Fruit fly (Drosophila melanogaster) whole organism: Measurements from ENCODE around the gene CG9701.

Experiments used
- CG8478 ChIP-seq: fragments of >200 bp; optimal IDR thresholded peaks from 2 replicates; lab custom pipeline; 2018; ENCODE audit warnings: inconsistent platforms
- Dll ChIP-seq: fragments of >200 bp; optimal IDR thresholded peaks from 2 replicates; lab custom pipeline; 2017
- EcR ChIP-seq, 2 experiments: fragments of >200 bp; optimal IDR thresholded peaks; 2 replicates each; lab custom pipeline; 2017; ENCODE audit warnings: missing biosample characterization in 2 of 2, missing genetic modification characterization in 2 of 2, missing genetic modification reagents in 2 of 2
- pan ChIP-seq: fragments of >200 bp; optimal IDR thresholded peaks from 2 replicates; lab custom pipeline; 2017
- psq ChIP-seq: fragments of >200 bp; optimal IDR thresholded peaks from 2 replicates; lab custom pipeline; 2017
- usp ChIP-seq: fragments of >200 bp; optimal IDR thresholded peaks from 2 replicates; lab custom pipeline; 2017; ENCODE audit warnings: missing biosample characterization, missing genetic modification characterization, mixed read lengths

Gene CG9701

DNA sequence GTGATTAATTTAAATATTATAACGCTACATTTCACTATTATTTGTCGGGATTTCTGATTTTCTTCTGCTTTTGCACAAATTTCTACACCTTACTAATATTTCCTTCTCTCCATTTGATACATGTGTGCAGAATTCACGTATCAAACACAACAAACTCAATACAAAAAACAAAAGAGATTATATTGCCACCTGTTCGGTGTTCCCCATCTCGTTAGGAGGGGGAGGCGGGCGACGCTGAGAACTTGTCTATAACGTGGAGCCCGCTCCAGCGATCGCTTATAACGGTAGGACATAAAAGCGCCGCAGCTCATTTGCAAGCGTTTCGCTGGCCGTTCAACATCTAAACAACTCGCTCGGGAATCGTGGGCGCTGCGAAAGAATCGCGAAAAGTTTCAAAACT lies at the start of gene CG9701:
TSS of gene CG9701 (plus strand) at position 301 of the 400 bp plus-strand sequence.
- TF ChIP-seq CG8478 (lab: Kevin White, UChicago) = no peak
- TF ChIP-seq pan (lab: Kevin White, UChicago) = no peak
- no peak for TF ChIP-seq usp
- no peak for TF ChIP-seq Dll (lab: Kevin White, UChicago)
- no peak for TF ChIP-seq psq (lab: Kevin White, UChicago)
- TF ChIP-seq EcR (GFP tag; optimal IDR thresholded peaks at IDR 0.05; lab: Kevin White, UChicago) = no peak

DNA sequence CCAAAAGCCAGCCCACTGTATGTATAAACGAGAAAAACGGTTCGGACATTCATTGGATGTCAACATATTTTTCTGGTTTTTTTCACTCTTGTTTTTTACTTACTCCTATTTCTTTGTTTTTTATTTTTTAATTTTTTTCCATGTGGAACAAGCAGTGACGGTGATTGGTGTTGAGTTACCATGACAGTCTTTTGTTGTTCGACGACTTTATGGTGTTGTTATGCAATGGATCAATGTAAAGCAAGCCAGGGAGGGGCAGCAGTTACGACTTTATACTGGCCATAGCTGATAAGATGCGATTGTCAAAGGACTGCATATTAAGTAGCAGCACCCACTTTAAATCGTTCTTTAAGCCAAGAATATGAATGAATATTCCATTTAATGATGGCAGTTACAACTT lies 43.9 kb upstream of the CG9701 start:
- TF ChIP-seq psq (lab: Kevin White, UChicago) (no peak), EcR (GFP tag; optimal IDR thresholded peaks at IDR 0.05; lab: Kevin White, UChicago) (no peak), usp (no peak), pan (lab: Kevin White, UChicago) (no peak), CG8478 (lab: Kevin White, UChicago) (no peak), Dll (lab: Kevin White, UChicago) (no peak)

DNA sequence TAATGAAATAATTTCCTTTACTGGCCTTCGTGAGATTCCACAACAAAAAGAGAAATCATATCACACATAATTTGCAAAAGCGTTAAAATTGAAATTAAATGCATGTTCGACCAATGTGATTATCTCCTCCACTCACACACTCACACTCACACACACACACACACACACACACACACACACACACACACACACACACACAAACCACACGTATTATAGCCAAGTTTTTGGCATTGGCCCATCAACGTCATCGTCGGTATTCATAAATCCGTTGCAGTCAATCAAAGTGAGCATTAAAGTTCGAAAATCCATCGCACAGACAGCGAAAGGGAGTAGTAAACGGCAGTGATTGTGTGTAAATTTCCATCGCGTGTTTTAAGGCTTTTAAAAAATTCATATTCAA lies 43.3 kb upstream of the CG9701 start:
- no peak for TF ChIP-seq pan (lab: Kevin White, UChicago)
- no peak for TF ChIP-seq psq (lab: Kevin White, UChicago)
- TF ChIP-seq usp = no peak
- no peak for TF ChIP-seq CG8478 (lab: Kevin White, UChicago)
- no peak for TF ChIP-seq Dll (lab: Kevin White, UChicago)
- TF ChIP-seq EcR (GFP tag; optimal IDR thresholded peaks at IDR 0.05; lab: Kevin White, UChicago) = no peak

DNA sequence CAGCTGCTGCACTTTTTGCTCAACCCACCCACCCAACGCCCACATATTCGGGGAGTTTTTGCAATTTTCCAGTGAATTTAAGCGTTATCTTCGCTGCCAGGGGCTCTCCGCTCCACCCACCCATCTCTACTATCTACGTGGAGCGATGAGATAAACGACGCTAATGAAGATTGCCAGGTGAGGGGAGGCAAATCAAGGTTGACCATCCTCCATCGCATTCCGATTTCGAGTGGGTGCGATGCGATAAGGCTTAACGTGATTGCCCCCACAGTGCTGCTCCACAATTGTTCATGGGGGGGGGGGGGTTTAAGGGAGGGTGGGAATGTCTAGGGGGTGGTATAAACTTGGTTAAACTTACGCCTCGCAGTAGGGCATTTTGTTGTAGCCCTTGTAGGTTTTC lies 39.5 kb upstream of the CG9701 start:
- TF ChIP-seq psq (lab: Kevin White, UChicago) (no peak), pan (lab: Kevin White, UChicago) (no peak), EcR (GFP tag; optimal IDR thresholded peaks at IDR 0.05; lab: Kevin White, UChicago) (no peak), usp (no peak), CG8478 (lab: Kevin White, UChicago) (no peak)

DNA sequence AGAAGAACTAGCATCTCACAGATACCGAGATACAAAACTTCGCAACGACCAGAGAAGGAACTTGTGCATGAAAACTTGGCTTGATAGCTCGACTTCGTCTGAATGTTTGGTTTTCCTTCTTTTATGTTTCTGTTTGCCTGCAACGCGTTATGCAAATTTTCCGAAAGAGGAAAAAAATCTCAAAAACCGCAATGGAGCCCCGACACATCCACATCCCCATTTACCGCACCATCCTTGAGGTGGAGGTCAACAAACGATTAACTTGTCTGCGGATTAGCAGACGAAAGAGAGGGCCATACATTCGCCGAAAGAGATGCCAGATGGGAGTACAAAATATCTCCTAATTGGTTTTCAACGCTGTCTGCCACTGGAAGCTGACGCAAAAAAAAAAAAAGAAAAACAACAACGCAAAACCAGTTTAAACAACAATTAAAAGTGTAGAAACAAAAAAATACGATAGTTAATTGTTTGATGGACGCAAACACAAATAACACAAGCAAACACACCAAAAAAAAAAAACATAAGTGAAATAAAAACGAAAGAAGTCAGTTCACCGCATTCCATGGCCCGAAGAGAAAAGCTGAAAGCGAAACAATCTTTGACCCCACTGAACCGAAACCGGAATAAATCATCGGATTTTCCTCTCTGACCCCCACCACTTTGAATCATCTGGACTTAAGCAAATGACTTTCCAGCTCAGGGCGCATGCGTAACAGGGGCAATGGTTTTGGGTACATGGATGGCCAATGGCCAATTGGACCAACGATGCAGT lies 38.1 kb upstream of the CG9701 start:
- TF ChIP-seq EcR (GFP tag; optimal IDR thresholded peaks at IDR 0.05; lab: Kevin White, UChicago) (peak in 1 of 2 experiments; percentile 72), Dll (lab: Kevin White, UChicago) (no peak), psq (lab: Kevin White, UChicago) (no peak), pan (lab: Kevin White, UChicago) (no peak), CG8478 (lab: Kevin White, UChicago) (no peak), usp (no peak)

DNA sequence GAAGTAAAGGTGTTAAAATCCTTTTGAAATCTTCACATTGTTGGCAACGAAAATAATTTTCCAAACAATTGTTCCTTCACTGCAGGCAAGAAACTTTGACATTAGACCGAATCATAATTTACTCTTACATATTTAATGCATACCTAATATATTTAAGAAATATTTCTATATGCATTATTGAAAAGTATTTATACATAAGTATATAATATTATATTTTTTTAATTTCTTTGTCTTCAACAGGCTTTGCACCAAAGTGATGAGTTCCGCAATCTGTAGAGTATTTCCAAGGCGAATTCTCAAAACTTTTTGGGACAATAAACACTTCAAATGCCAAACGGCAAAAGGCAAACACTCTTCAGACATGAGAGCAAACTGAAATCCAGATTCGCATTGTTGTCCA lies 36.3 kb upstream of the CG9701 start:
- TF ChIP-seq EcR (GFP tag; optimal IDR thresholded peaks at IDR 0.05; lab: Kevin White, UChicago) = no peak

DNA sequence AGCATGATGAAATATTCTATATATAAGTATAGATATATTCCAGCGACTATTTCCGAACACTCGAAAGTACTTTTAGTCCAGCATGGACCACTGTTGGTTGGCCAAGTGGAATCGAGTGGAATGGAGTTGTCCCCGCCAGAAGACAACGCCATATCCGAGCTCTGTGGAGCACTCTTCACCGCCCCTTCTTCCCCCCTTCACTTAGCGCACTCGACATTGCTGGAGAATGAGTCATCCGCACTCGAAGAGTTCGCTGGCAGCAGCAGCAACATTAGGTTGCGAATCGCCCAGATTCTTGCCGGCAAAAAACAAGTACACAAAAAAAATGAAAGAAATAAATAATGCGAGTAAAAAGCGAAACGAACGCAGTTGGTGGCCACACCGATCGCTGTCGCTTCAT lies 35.3 kb upstream of the CG9701 start:
- TF ChIP-seq usp (no peak), EcR (GFP tag; optimal IDR thresholded peaks at IDR 0.05; lab: Kevin White, UChicago) (no peak), Dll (lab: Kevin White, UChicago) (no peak), CG8478 (lab: Kevin White, UChicago) (no peak), pan (lab: Kevin White, UChicago) (no peak), psq (lab: Kevin White, UChicago) (no peak)

DNA sequence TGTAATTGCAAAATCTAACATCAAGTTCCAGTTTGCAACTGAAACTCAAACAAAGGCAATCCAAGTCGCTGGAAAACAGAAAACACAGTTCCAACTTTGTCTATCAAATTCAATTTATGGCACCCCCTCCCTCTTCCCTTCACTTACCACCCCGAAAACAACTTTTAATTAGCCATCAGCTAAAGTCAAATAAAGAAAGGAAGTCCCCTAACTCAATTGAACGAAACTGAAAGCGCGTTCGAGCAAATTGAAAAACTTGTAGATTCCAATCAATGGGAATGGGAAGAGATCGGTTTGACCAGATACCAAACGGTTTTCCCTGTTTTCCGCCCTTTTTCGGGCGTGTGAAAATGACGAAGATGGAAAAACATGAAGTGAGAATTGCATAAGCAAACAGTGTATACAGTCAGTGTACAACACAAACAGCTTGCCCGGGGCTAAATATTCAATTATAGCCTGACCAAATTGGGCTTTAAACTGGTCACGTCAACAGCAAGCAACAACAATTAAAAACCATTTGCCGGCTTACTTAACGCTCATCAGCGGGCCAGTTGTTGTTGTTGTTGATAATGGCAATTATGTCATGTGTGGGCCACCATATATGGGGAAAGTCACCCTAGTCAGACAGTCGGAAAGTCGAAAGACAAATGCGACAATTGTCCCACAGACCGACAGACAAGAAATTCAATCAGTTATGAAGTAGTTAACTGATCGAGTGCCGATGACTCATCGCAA lies 33.9 kb upstream of the CG9701 start:
- TF ChIP-seq EcR (GFP tag; optimal IDR thresholded peaks at IDR 0.05; lab: Kevin White, UChicago) (no peak), usp (no peak), psq (lab: Kevin White, UChicago) (no peak), pan (lab: Kevin White, UChicago) (no peak), CG8478 (lab: Kevin White, UChicago) (no peak), Dll (lab: Kevin White, UChicago) (no peak)

DNA sequence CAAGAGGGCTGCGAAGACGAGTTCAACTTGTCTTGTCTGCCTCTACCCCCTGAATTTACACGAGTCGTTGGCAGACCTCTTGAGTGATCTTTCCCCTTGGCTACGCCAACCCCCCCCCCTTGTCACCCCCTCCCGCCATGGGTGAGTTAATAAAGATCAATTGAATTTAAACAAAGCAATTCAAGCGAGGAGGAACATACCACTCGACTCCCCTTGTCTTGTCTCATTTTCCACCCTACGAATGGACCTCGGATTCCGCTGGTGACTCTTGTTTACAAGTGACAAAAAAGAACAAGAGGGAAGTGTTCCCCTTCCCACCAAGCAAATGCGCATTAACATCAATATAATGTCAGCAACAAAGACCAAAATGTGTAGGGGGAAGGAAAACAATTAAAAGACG lies 30.5 kb upstream of the CG9701 start:
- TF ChIP-seq usp (no peak), EcR (GFP tag; optimal IDR thresholded peaks at IDR 0.05; lab: Kevin White, UChicago) (no peak), psq (lab: Kevin White, UChicago) (no peak), Dll (lab: Kevin White, UChicago) (no peak), pan (lab: Kevin White, UChicago) (no peak), CG8478 (lab: Kevin White, UChicago) (no peak)

DNA sequence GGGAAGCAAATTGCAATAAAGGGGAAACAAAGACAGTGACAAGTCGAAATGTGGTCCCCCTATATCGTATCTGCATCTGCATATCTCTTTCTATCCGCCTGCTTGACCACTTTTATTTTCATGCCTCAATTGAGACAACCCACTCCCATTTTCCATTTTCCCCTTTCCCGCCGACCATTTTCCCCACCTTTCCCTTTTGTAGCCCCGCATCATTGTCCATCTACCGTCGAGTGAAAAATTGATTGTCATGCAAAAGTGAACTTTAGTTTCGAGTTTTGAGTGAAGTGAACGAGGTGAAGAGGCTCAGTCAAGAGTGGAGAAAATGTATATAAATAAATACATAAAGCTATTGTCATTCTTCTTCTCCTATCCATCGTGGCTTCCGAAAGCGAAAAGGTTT lies 29.1 kb upstream of the CG9701 start:
- TF ChIP-seq CG8478 (lab: Kevin White, UChicago) = no peak
- no peak for TF ChIP-seq psq (lab: Kevin White, UChicago)
- TF ChIP-seq EcR (GFP tag; optimal IDR thresholded peaks at IDR 0.05; lab: Kevin White, UChicago) = no peak

DNA sequence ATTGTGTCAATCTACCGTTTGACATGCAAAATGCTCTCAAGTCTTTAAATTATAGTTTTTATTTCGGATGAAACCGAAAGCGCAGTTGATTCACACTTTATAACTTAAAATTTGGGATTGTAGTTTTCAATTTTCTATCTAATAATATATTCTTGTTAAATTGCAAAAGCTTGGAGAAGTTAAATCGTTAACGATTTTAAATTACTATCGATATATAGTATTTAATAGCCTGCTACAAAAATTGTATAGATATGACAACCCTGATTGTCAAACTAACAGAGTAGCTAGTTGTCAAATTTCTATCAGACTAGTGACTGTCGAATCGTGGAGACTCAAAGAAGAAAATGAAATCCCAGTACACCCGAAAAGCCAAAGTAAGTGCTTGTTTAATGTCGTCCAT lies 28.7 kb upstream of the CG9701 start, which contains the start of gene CG9692:
TSS of gene CG9692 (plus strand) at position 301 of the 400 bp plus-strand sequence.
- TF ChIP-seq Dll (lab: Kevin White, UChicago) = no peak
- no peak for TF ChIP-seq EcR (GFP tag; optimal IDR thresholded peaks at IDR 0.05; lab: Kevin White, UChicago)
- no peak for TF ChIP-seq psq (lab: Kevin White, UChicago)
- TF ChIP-seq CG8478 (lab: Kevin White, UChicago) = no peak
- TF ChIP-seq pan (lab: Kevin White, UChicago) = no peak
- no peak for TF ChIP-seq usp

DNA sequence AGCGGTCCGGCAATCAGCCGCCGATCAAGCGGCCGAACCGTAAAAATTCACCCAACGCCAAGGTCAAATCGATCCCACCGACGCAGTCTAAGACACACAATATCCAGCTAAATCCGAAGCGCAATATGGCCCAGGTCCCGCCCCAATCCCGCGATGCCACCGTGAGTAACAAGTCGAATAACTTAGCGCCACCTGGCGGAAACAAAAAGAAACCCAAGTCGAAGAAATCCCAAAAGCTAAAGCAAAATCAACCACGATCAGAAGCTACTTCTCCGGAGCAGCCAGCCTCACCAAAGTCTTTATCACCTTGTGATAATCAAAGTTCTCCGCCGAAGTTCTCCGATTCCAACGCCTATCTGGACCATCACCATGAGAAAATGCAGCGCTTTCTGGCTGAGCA lies 27.7 kb upstream of the CG9701 start:
- no peak for TF ChIP-seq CG8478 (lab: Kevin White, UChicago)
- TF ChIP-seq psq (lab: Kevin White, UChicago) = no peak
- no peak for TF ChIP-seq EcR (GFP tag; optimal IDR thresholded peaks at IDR 0.05; lab: Kevin White, UChicago)
- TF ChIP-seq Dll (lab: Kevin White, UChicago) = no peak
- TF ChIP-seq usp = no peak
- no peak for TF ChIP-seq pan (lab: Kevin White, UChicago)
